Worm (Caenorhabditis elegans) whole organism, L2 larva: ENCODE data around the gene C48B4.12.

Experiments
- F13H6.1 ChIP-seq: sonication (generic microtip); optimal IDR thresholded peaks from 2 replicates; lab custom pipeline; 2016; ENCODE audit warnings: missing genetic modification characterization, missing compliant biosample characterization
- R02D3.7 ChIP-seq: fragments of 150-350 bp; optimal IDR thresholded peaks from 2 replicates; lab custom pipeline; 2014; ENCODE audit warnings: missing biosample characterization, missing genetic modification characterization
- ceh-16 ChIP-seq: fragments of 150-350 bp; optimal IDR thresholded peaks from 2 replicates; lab custom pipeline; 2014; ENCODE audit warnings: missing biosample characterization, missing genetic modification characterization
- elt-1 ChIP-seq: fragments of 150-350 bp; optimal IDR thresholded peaks from 2 replicates; lab custom pipeline; 2014; ENCODE audit warnings: missing biosample characterization, missing genetic modification characterization
- fos-1 ChIP-seq: fragments of 150-350 bp; optimal IDR thresholded peaks from 2 replicates; lab custom pipeline; 2014; ENCODE audit warnings: missing biosample characterization, missing genetic modification characterization
- gmeb-1 ChIP-seq: fragments of 150-350 bp; optimal IDR thresholded peaks from 2 replicates; lab custom pipeline; 2014; ENCODE audit warnings: missing biosample characterization, missing genetic modification characterization
- mbf-1 ChIP-seq: sonication (generic microtip); optimal IDR thresholded peaks from 2 replicates; lab custom pipeline; 2017; ENCODE audit warnings: missing biosample characterization, missing genetic modification characterization
- nhr-12 ChIP-seq: fragments of 150-350 bp; optimal IDR thresholded peaks from 2 replicates; lab custom pipeline; 2014; ENCODE audit warnings: missing biosample characterization, missing genetic modification characterization
- nhr-77 ChIP-seq: fragments of 150-350 bp; optimal IDR thresholded peaks from 2 replicates; lab custom pipeline; 2014; ENCODE audit warnings: missing biosample characterization, missing genetic modification characterization
- snpc-4 ChIP-seq: fragments of 150-350 bp; optimal IDR thresholded peaks from 2 replicates; lab custom pipeline; 2014; ENCODE audit warnings: missing biosample characterization, missing genetic modification characterization
- unc-62 ChIP-seq: fragments of 150-350 bp; optimal IDR thresholded peaks from 2 replicates; lab custom pipeline; 2014; ENCODE audit warnings: missing biosample characterization, missing genetic modification reagents, missing genetic modification characterization
- ztf-11 ChIP-seq: sonication (generic microtip); optimal IDR thresholded peaks from 2 replicates; lab custom pipeline; 2017; ENCODE audit warnings: missing biosample characterization, missing genetic modification characterization

DNA sequence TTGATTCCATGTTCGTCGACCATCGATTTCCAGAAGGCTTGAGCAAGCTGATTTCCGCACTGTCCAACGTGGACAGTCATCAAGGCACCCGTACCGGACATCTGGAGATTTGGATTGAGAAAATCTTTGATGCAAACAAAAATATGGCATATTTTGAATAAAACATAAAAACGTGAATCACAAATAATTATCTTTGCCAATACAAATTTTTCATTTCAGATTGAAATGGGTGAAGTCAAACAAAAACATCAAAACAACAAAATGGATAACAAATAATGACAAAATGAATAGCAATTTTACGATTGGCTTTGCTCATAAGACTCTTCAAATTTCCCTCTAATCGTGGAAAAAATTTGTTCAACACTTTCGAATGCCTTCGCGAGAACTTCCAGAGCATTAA lies 31.9 kb downstream of the C48B4.12 start, which contains the start of gene tbg-1:
- TF ChIP-seq unc-62 (GFP tag; lab: Kevin White, UChicago) = no peak
- no peak for TF ChIP-seq mbf-1
- no peak for TF ChIP-seq gmeb-1 (tag; lab: Kevin White, UChicago)
- TF ChIP-seq F13H6.1 (tag; lab: Kevin White, UChicago) = no peak
- TF ChIP-seq fos-1 (tag; lab: Kevin White, UChicago) = no peak
- no peak for TF ChIP-seq nhr-12 (tag; lab: Kevin White, UChicago)
- no peak for TF ChIP-seq ceh-16
- TF ChIP-seq R02D3.7 (tag; lab: Kevin White, UChicago) = no peak
- TF ChIP-seq elt-1 (tag; lab: Kevin White, UChicago) = no peak
- no peak for TF ChIP-seq snpc-4 (tag; lab: Kevin White, UChicago)
- no peak for TF ChIP-seq ztf-11 (tag; lab: Kevin White, UChicago)
- no peak for TF ChIP-seq nhr-77 (tag; lab: Kevin White, UChicago)
